Fruit fly (Drosophila melanogaster) whole organism, embryonic: Measurements from ENCODE around the gene CG14022.

Experiments
- Atf-2 ChIP-seq: fragments of 200-800 bp; sonication (Bioruptor generic); optimal IDR thresholded peaks from 2 replicates; lab custom pipeline; 2016; ENCODE audit warnings: missing biosample characterization, missing genetic modification characterization
- Blimp-1 ChIP-seq: fragments of 200-800 bp; sonication (Bioruptor generic); optimal IDR thresholded peaks from 3 replicates; lab custom pipeline; 2018; ENCODE audit warnings: missing biosample characterization, missing genetic modification characterization, mild to moderate bottlenecking, moderate library complexity, missing genetic modification reagents
- CG10543 ChIP-seq: fragments of 200-800 bp; sonication (Bioruptor generic); optimal IDR thresholded peaks from 3 replicates; lab custom pipeline; 2017; ENCODE audit warnings: missing biosample characterization, mild to moderate bottlenecking, missing genetic modification characterization, moderate library complexity
- CG11695 ChIP-seq: fragments of 200-800 bp; sonication (Bioruptor generic); IDR thresholded peaks from 3 replicates; pipeline ENCODE4 v1.3.6; 2022; ENCODE audit warnings: missing biosample characterization, missing genetic modification characterization
- CG12659 ChIP-seq: fragments of 200-800 bp; sonication (Bioruptor generic); optimal IDR thresholded peaks from 3 replicates; lab custom pipeline; 2017; ENCODE audit warnings: mild to moderate bottlenecking, missing biosample characterization, missing genetic modification reagents, missing genetic modification characterization
- CG15479 ChIP-seq: fragments of 200-800 bp; sonication (Bioruptor generic); optimal IDR thresholded peaks from 3 replicates; lab custom pipeline; 2019; ENCODE audit warnings: missing biosample characterization, mild to moderate bottlenecking, missing genetic modification characterization, moderate library complexity
- CG17612 ChIP-seq: fragments of 200-800 bp; sonication (Bioruptor generic); IDR thresholded peaks from 2 replicates; pipeline ENCODE4 v1.3.6; 2022; ENCODE audit warnings: missing biosample characterization, missing genetic modification characterization
- CG1792 ChIP-seq: fragments of 200-800 bp; sonication (Bioruptor generic); optimal IDR thresholded peaks from 2 replicates; lab custom pipeline; 2016; ENCODE audit warnings: missing biosample characterization, missing genetic modification characterization
- CG18764 ChIP-seq: fragments of 200-800 bp; sonication (Bioruptor generic); optimal IDR thresholded peaks from 3 replicates; lab custom pipeline; 2016; ENCODE audit warnings: missing biosample characterization, missing genetic modification characterization
- CG2116 ChIP-seq: fragments of 200-800 bp; sonication (Bioruptor generic); optimal IDR thresholded peaks from 3 replicates; lab custom pipeline; 2018; ENCODE audit warnings: missing biosample characterization, mild to moderate bottlenecking, missing genetic modification characterization
- CG2199 ChIP-seq: fragments of 200-800 bp; sonication (Bioruptor generic); IDR thresholded peaks from 3 replicates; pipeline ENCODE4 v1.3.6; 2022; ENCODE audit warnings: missing biosample characterization, missing genetic modification characterization
- CG2678 ChIP-seq: fragments of 200-800 bp; sonication (Bioruptor generic); optimal IDR thresholded peaks from 3 replicates; lab custom pipeline; 2019; ENCODE audit warnings: missing biosample characterization, mild to moderate bottlenecking, missing genetic modification characterization, moderate library complexity
- CG2875 ChIP-seq: fragments of 200-800 bp; sonication (Bioruptor generic); optimal IDR thresholded peaks from 2 replicates; lab custom pipeline; 2017; ENCODE audit warnings: missing biosample characterization, mild to moderate bottlenecking, missing genetic modification characterization, missing genetic modification reagents
- CG3065 ChIP-seq: fragments of 200-800 bp; sonication (Bioruptor generic); optimal IDR thresholded peaks from 2 replicates; lab custom pipeline; 2016; ENCODE audit warnings: missing biosample characterization, missing genetic modification characterization
- CG32532 ChIP-seq: fragments of 200-800 bp; sonication (Bioruptor generic); IDR thresholded peaks from 2 replicates; pipeline ENCODE4 v1.3.6; 2022; ENCODE audit warnings: missing biosample characterization, missing genetic modification characterization
- CG32767 ChIP-seq: fragments of 200-800 bp; sonication (Bioruptor generic); IDR thresholded peaks from 2 replicates; pipeline ENCODE4 v1.3.6; 2022; ENCODE audit warnings: missing biosample characterization, missing genetic modification characterization
- CG4617 ChIP-seq: fragments of 200-800 bp; sonication (Bioruptor generic); optimal IDR thresholded peaks from 3 replicates; lab custom pipeline; 2016; ENCODE audit warnings: missing biosample characterization, missing genetic modification characterization, borderline replicate concordance
- CG5180 ChIP-seq: fragments of 200-800 bp; sonication (Bioruptor generic); optimal IDR thresholded peaks from 3 replicates; lab custom pipeline; 2017; ENCODE audit warnings: missing biosample characterization, missing genetic modification characterization, mild to moderate bottlenecking, moderate library complexity, missing genetic modification reagents
- CG6175 ChIP-seq: fragments of 200-800 bp; sonication (Bioruptor generic); IDR thresholded peaks from 3 replicates; pipeline ENCODE4 v1.3.6; 2022; ENCODE audit warnings: missing biosample characterization, missing genetic modification characterization
- CG6683 ChIP-seq: fragments of 200-800 bp; sonication (Bioruptor generic); optimal IDR thresholded peaks from 2 replicates; lab custom pipeline; 2017; ENCODE audit warnings: missing biosample characterization, mild to moderate bottlenecking, missing genetic modification characterization, missing genetic modification reagents
- CG7963 ChIP-seq: fragments of 200-800 bp; sonication (Bioruptor generic); IDR thresholded peaks from 3 replicates; pipeline ENCODE4 v1.3.6; 2022; ENCODE audit warnings: missing biosample characterization, missing genetic modification characterization; ENCODE audit not compliant: partially characterized antibody
- CG8924 ChIP-seq: fragments of 200-800 bp; optimal IDR thresholded peaks from 3 replicates; lab custom pipeline; 2019; ENCODE audit warnings: missing biosample characterization, mild to moderate bottlenecking, missing genetic modification characterization, moderate library complexity
- CG9215 ChIP-seq: fragments of 200-800 bp; sonication (Bioruptor generic); IDR thresholded peaks from 2 replicates; pipeline ENCODE4 v1.3.6; 2022; ENCODE audit warnings: missing biosample characterization, missing genetic modification characterization
- CG9437 ChIP-seq: fragments of 200-800 bp; sonication (Bioruptor generic); optimal IDR thresholded peaks from 2 replicates; lab custom pipeline; 2018; ENCODE audit warnings: missing biosample characterization, mild to moderate bottlenecking, missing genetic modification characterization
- CG9797 ChIP-seq: fragments of 200-800 bp; sonication (Bioruptor generic); optimal IDR thresholded peaks from 3 replicates; lab custom pipeline; 2018; ENCODE audit warnings: missing biosample characterization, mild to moderate bottlenecking, missing genetic modification characterization
- CG9932 ChIP-seq: fragments of 200-800 bp; sonication (Bioruptor generic); IDR thresholded peaks from 2 replicates; pipeline ENCODE4 v1.3.6; 2022; ENCODE audit warnings: missing biosample characterization, missing genetic modification characterization
- H2.0 ChIP-seq: fragments of 200-800 bp; sonication (Bioruptor generic); IDR thresholded peaks from 2 replicates; pipeline ENCODE4 v1.3.6; 2022; ENCODE audit warnings: missing biosample characterization, missing genetic modification characterization
- Hr51 ChIP-seq, 2 experiments: fragments of 200-800 bp; sonication (Bioruptor generic); optimal IDR thresholded peaks; 2 replicates in 1 of 2; 3 replicates in 1 of 2; lab custom pipeline; 2016 to 2018; ENCODE audit warnings: missing biosample characterization in 2 of 2, missing genetic modification characterization in 2 of 2, mild to moderate bottlenecking in 1 of 2, moderate library complexity in 1 of 2
- Hr78 ChIP-seq, 2 experiments: fragments of 200-800 bp in 1 of 2; fragments of >200 bp in 1 of 2; sonication (Bioruptor generic) in 1 of 2; optimal IDR thresholded peaks; 2 replicates each; lab custom pipeline; 2017 to 2019; ENCODE audit warnings: missing biosample characterization in 2 of 2, missing genetic modification characterization in 2 of 2, mild to moderate bottlenecking in 1 of 2, moderate library complexity in 1 of 2
- Lhr ChIP-seq: fragments of 200-800 bp; sonication (Bioruptor generic); optimal IDR thresholded peaks from 3 replicates; lab custom pipeline; 2017; ENCODE audit warnings: mild to moderate bottlenecking, missing biosample characterization, missing genetic modification reagents, missing genetic modification characterization
- Mes4 ChIP-seq: fragments of 200-800 bp; sonication (Bioruptor generic); optimal IDR thresholded peaks from 2 replicates; lab custom pipeline; 2016; ENCODE audit warnings: missing biosample characterization, missing genetic modification characterization
- Neu2 ChIP-seq: fragments of 200-800 bp; sonication (Bioruptor generic); optimal IDR thresholded peaks from 3 replicates; lab custom pipeline; 2016; ENCODE audit warnings: missing biosample characterization, missing genetic modification characterization, borderline replicate concordance
- Nf-YC ChIP-seq: fragments of 200-800 bp; optimal IDR thresholded peaks from 3 replicates; lab custom pipeline; 2019; ENCODE audit warnings: missing biosample characterization, mild to moderate bottlenecking, missing genetic modification characterization, moderate library complexity
- Opbp ChIP-seq: fragments of 200-800 bp; sonication (Bioruptor generic); IDR thresholded peaks from 3 replicates; pipeline ENCODE4 v1.3.6; 2022; ENCODE audit warnings: missing biosample characterization, missing genetic modification characterization; ENCODE audit not compliant: partially characterized antibody
- Rfx ChIP-seq: fragments of 200-800 bp; sonication (Bioruptor generic); IDR thresholded peaks from 2 replicates; pipeline ENCODE4 v1.3.6; 2022; ENCODE audit warnings: missing biosample characterization, missing genetic modification characterization
- Side ChIP-seq: fragments of 200-800 bp; sonication (Bioruptor generic); optimal IDR thresholded peaks from 2 replicates; lab custom pipeline; 2016; ENCODE audit warnings: missing biosample characterization, missing genetic modification characterization
- Vsx1 ChIP-seq: fragments of 200-800 bp; sonication (Bioruptor generic); optimal IDR thresholded peaks from 2 replicates; lab custom pipeline; 2017; ENCODE audit warnings: missing biosample characterization, mild to moderate bottlenecking, missing genetic modification characterization, missing genetic modification reagents
- dimm ChIP-seq: fragments of 200-800 bp; sonication (Bioruptor generic); IDR thresholded peaks from 2 replicates; pipeline ENCODE4 v1.3.6; 2022; ENCODE audit warnings: missing biosample characterization, missing genetic modification characterization
- gem ChIP-seq: fragments of 200-800 bp; sonication (Bioruptor generic); optimal IDR thresholded peaks from 2 replicates; lab custom pipeline; 2019; ENCODE audit warnings: missing biosample characterization, mild to moderate bottlenecking, missing genetic modification characterization, moderate library complexity
- gfzf ChIP-seq: fragments of 200-800 bp; sonication (Bioruptor generic); optimal IDR thresholded peaks from 2 replicates; lab custom pipeline; 2016; ENCODE audit warnings: missing biosample characterization, mild to moderate bottlenecking, missing genetic modification characterization, moderate library complexity
- klu ChIP-seq: fragments of 200-800 bp; sonication (Bioruptor generic); IDR thresholded peaks from 2 replicates; pipeline ENCODE4 v1.3.6; 2022; ENCODE audit warnings: missing biosample characterization, missing genetic modification characterization
- lbe ChIP-seq: fragments of 200-800 bp; sonication (Bioruptor generic); optimal IDR thresholded peaks from 2 replicates; lab custom pipeline; 2016; ENCODE audit warnings: missing biosample characterization, mild to moderate bottlenecking, missing genetic modification characterization
- nerfin-2 ChIP-seq: fragments of 200-800 bp; sonication (Bioruptor generic); IDR thresholded peaks from 2 replicates; pipeline ENCODE4 v1.3.6; 2022; ENCODE audit warnings: missing biosample characterization, missing genetic modification characterization; ENCODE audit not compliant: partially characterized antibody
- nmo ChIP-seq: fragments of 200-800 bp; sonication (Bioruptor generic); optimal IDR thresholded peaks from 2 replicates; lab custom pipeline; 2018; ENCODE audit warnings: missing biosample characterization, mild to moderate bottlenecking, missing genetic modification characterization, moderate library complexity
- nom ChIP-seq: fragments of 200-800 bp; sonication (Bioruptor generic); optimal IDR thresholded peaks from 2 replicates; lab custom pipeline; 2017; ENCODE audit warnings: missing biosample characterization, missing genetic modification characterization, mild to moderate bottlenecking, moderate library complexity, missing genetic modification reagents
- pan ChIP-seq, 4 experiments: fragments of >200 bp in 3 of 4; fragments of 200-800 bp in 1 of 4; sonication (Bioruptor generic) in 1 of 4; optimal IDR thresholded peaks in 3 of 4; IDR thresholded peaks in 1 of 4; 2 replicates each; pipeline versions ENCODE4 v1.3.6 to Lab custom; 2017 to 2022; ENCODE audit warnings: missing biosample characterization in 2 of 4, missing genetic modification characterization in 2 of 4, mixed read lengths in 1 of 4
- row ChIP-seq: fragments of 200-800 bp; sonication (Bioruptor generic); IDR thresholded peaks from 3 replicates; pipeline ENCODE4 v1.3.6; 2022; ENCODE audit warnings: missing biosample characterization, missing genetic modification characterization
- sqz ChIP-seq: fragments of 200-800 bp; sonication (Bioruptor generic); optimal IDR thresholded peaks from 3 replicates; lab custom pipeline; 2018; ENCODE audit warnings: missing biosample characterization, mild to moderate bottlenecking, missing genetic modification characterization

Gene CG14022

dm6 chr2L:5306373-5306997 is 22.2 kb downstream of the CG14022 start (continued):
- TF ChIP-seq Lhr (GFP tag; lab: Kevin White, UChicago) = no peak
- TF ChIP-seq Hr51 (GFP tag; optimal IDR thresholded peaks at IDR 0.05; lab: Kevin White, UChicago) = no peak
- no peak for TF ChIP-seq dimm (GFP tag; lab: Robert Waterston, UW)
- peak; percentile 18 for TF ChIP-seq Blimp-1
- TF ChIP-seq CG2678 (tag; lab: Kevin White, UChicago) = no peak
- TF ChIP-seq Mes4 (GFP tag; lab: Kevin White, UChicago) = no peak
- TF ChIP-seq CG2875 (GFP tag; lab: Kevin White, UChicago) = peak; percentile 13
- TF ChIP-seq Vsx1 (GFP tag; lab: Kevin White, UChicago) = no peak
- no peak for TF ChIP-seq CG12659 (GFP tag; lab: Kevin White, UChicago)
- peak; percentile 94 for TF ChIP-seq CG5180 (GFP tag; lab: Kevin White, UChicago)
- TF ChIP-seq CG8924 (tag; lab: Kevin White, UChicago) = peak; percentile 17
- TF ChIP-seq CG11695 = no peak
- TF ChIP-seq CG6683 = no peak
- TF ChIP-seq Opbp = no peak
- 0 out of 2 replicates have a peak, but pooled peaks have one; percentile 13 for TF ChIP-seq CG9932 (GFP tag; lab: Robert Waterston, UW)
- TF ChIP-seq Rfx (GFP tag; lab: Robert Waterston, UW) = no peak
- TF ChIP-seq CG6175 (GFP tag; lab: Robert Waterston, UW) = no peak
- peak; percentile 13 for TF ChIP-seq nom (GFP tag; lab: Kevin White, UChicago)
- TF ChIP-seq CG2199 (GFP tag; lab: Robert Waterston, UW) = 0 out of 3 replicates have a peak, but pooled peaks have one; percentile 48
- TF ChIP-seq CG32532 = peak; percentile 26; the same call in 1 of the 2 replicates
- TF ChIP-seq CG1792 (GFP tag; lab: Kevin White, UChicago) = no peak
- TF ChIP-seq Hr78 (GFP tag; optimal IDR thresholded peaks at IDR 0.05; lab: Kevin White, UChicago) = peak in 1 of 2 experiments; percentile 10
- no peak for TF ChIP-seq lbe (GFP tag; lab: Kevin White, UChicago)
- no peak for TF ChIP-seq gem (tag; lab: Kevin White, UChicago)
- peak; percentile 87 for TF ChIP-seq CG15479 (GFP tag; lab: Kevin White, UChicago)
- no peak for TF ChIP-seq H2.0 (GFP tag; lab: Robert Waterston, UW)
- no peak for TF ChIP-seq CG9797
- TF ChIP-seq gfzf (GFP tag; lab: Kevin White, UChicago) = no peak
- no peak for TF ChIP-seq Neu2 (GFP tag; lab: Kevin White, UChicago)
- no peak for TF ChIP-seq CG32767 (GFP tag; lab: Robert Waterston, UW)
- TF ChIP-seq CG7963 (GFP tag; lab: Robert Waterston, UW) = no peak
- TF ChIP-seq nmo = peak; percentile 14
- TF ChIP-seq Atf-2 = no peak
- no peak for TF ChIP-seq CG4617
- TF ChIP-seq CG17612 (GFP tag; lab: Robert Waterston, UW) = no peak
- no peak for TF ChIP-seq CG9215 (GFP tag; lab: Robert Waterston, UW)
- TF ChIP-seq row = no peak
- TF ChIP-seq klu (GFP tag; lab: Robert Waterston, UW) = no peak
- TF ChIP-seq CG3065 (GFP tag; lab: Kevin White, UChicago) = no peak
- TF ChIP-seq Side (GFP tag; lab: Kevin White, UChicago) = no peak
- no peak for TF ChIP-seq sqz
- TF ChIP-seq Nf-YC (tag; lab: Kevin White, UChicago) = peak; percentile 18
- no peak for TF ChIP-seq CG10543 (GFP tag; lab: Kevin White, UChicago)
- TF ChIP-seq CG9437 (GFP tag; lab: Kevin White, UChicago) = no peak
- TF ChIP-seq nerfin-2 (GFP tag; lab: Robert Waterston, UW) = no peak
- no peak for TF ChIP-seq pan (optimal IDR thresholded peaks at IDR 0.05; lab: Kevin White, UChicago)
- peak in 1 of 2 experiments; percentile 15 for TF ChIP-seq pan (GFP tag; optimal IDR thresholded peaks at IDR 0.05 in 1 of 2, IDR thresholded peaks at IDR 0.05 in 1 of 2)
- no peak for TF ChIP-seq CG18764 (GFP tag; lab: Kevin White, UChicago)
- TF ChIP-seq CG2116 = no peak
